Fruit fly (Drosophila melanogaster): ENCODE data around the gene CG6048.

CG6048 gene

DNA sequence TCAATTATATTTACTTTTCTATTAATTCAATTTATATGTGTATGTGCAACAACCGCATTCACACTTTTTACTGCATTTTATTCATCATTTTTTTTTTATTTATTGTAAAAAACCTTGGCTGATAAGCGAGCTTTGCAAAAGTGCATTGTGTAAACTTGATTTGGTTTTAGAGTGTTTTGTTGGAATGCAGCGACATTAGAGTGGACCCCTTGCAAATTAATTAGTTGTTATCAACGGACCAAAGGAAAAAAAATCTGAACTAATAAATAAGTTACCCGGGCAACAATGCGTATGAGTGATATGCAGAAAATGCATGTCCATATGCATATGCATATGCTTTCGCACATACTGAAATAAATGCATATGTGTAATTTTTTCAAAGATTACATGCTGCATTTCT, 31.4 kb upstream of the CG6048 start:
- no peak for TF ChIP-seq N (GFP tag; optimal IDR thresholded peaks at IDR 0.05)

DNA sequence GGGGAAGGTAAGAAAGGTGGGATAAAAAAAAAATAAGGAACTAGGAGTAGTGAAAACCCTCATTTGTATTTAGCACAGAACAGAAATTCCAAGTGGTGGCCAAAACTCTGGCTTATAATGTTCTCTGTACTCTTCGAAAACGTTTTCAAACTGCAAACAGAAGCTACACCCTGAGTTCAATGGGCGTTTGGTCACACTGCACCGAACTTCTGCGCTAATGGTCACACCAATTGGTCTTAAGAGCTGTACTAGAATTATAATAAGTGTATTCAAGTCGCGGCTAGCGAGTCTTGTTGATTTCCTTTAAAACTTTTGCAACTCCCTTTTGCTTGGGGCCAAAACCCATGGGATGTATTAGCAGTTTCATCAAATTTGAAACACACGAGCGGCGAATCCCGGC, 30.3 kb upstream of the CG6048 start:
- TF ChIP-seq OdsH (GFP tag; optimal IDR thresholded peaks at IDR 0.05) (no peak), usp (GFP tag; optimal IDR thresholded peaks at IDR 0.05) (no peak), pan (optimal IDR thresholded peaks at IDR 0.05) (no peak), GATAd (GFP tag; optimal IDR thresholded peaks at IDR 0.05) (no peak), woc (GFP tag; optimal IDR thresholded peaks at IDR 0.05) (no peak), lola (GFP tag; optimal IDR thresholded peaks at IDR 0.05) (no peak), psq (GFP tag; optimal IDR thresholded peaks at IDR 0.05) (no peak), jim (GFP tag; optimal IDR thresholded peaks at IDR 0.05) (no peak), dl (GFP tag; optimal IDR thresholded peaks at IDR 0.05; ENCODE audit: insufficient read depth in 1 of 2, partially characterized antibody in 2 of 2) (no peak), Rel (GFP tag; optimal IDR thresholded peaks at IDR 0.05) (no peak), Rel (tag; optimal IDR thresholded peaks at IDR 0.05) (no peak), Hnf4 (GFP tag; optimal IDR thresholded peaks at IDR 0.05) (no peak), Vsx2 (GFP tag; optimal IDR thresholded peaks at IDR 0.05; ENCODE audit: partially characterized antibody) (no peak), foxo (GFP tag; optimal IDR thresholded peaks at IDR 0.05) (no peak), N (GFP tag; optimal IDR thresholded peaks at IDR 0.05) (no peak)

DNA sequence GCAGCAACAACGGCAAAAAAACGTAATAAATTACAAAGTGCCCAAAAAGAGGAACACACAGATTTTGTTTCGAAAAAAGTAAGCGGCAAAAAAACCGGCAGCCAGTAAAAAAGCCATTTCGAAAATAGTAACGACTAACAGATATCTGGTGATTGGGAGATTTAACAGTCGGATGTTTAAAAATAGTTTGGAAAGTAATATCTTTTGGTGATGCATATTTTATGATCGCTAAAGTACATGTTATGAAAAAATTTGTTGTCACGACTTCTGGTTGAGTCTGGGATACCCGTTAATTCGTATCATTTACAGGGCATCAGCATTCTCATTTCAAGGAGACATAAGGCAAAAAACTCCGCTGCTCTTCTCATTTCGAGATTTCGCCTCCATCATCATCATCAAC, 29.2 kb upstream of the CG6048 start:
- TF ChIP-seq Hnf4 (GFP tag; optimal IDR thresholded peaks at IDR 0.05), result peak; percentile 64
- TF ChIP-seq sv (GFP tag; optimal IDR thresholded peaks at IDR 0.05), result no peak
- TF ChIP-seq Mio (GFP tag; optimal IDR thresholded peaks at IDR 0.05), result no peak
- TF ChIP-seq brk (GFP tag; optimal IDR thresholded peaks at IDR 0.05), result no peak
- peak in 1 of 2 experiments; percentile 81 for TF ChIP-seq foxo (GFP tag; optimal IDR thresholded peaks at IDR 0.05)
- peak; percentile 78 for TF ChIP-seq rgr (GFP tag; optimal IDR thresholded peaks at IDR 0.05)
- TF ChIP-seq pan (optimal IDR thresholded peaks at IDR 0.05), result no peak
- no peak for TF ChIP-seq GATAd (GFP tag; optimal IDR thresholded peaks at IDR 0.05)
- TF ChIP-seq Rel (GFP tag; optimal IDR thresholded peaks at IDR 0.05), result no peak
- peak; percentile 7 for TF ChIP-seq Rel (tag; optimal IDR thresholded peaks at IDR 0.05)
- no peak for TF ChIP-seq lola (GFP tag; optimal IDR thresholded peaks at IDR 0.05)
- TF ChIP-seq psq (GFP tag; optimal IDR thresholded peaks at IDR 0.05), result peak; percentile 65
- TF ChIP-seq CG9705 (GFP tag; optimal IDR thresholded peaks at IDR 0.05), result no peak
- TF ChIP-seq ey (GFP tag; optimal IDR thresholded peaks at IDR 0.05), result peak; percentile 78
- TF ChIP-seq jim (GFP tag; optimal IDR thresholded peaks at IDR 0.05), result no peak
- TF ChIP-seq dl (GFP tag; optimal IDR thresholded peaks at IDR 0.05; ENCODE audit: insufficient read depth in 1 of 2, partially characterized antibody in 2 of 2), result no peak
- TF ChIP-seq usp (GFP tag; optimal IDR thresholded peaks at IDR 0.05), result no peak
- peak; percentile 69 for TF ChIP-seq HLH106 (tag; optimal IDR thresholded peaks at IDR 0.05)
- peak; percentile 85 for TF ChIP-seq h (GFP tag; optimal IDR thresholded peaks at IDR 0.05)
- TF ChIP-seq woc (GFP tag; optimal IDR thresholded peaks at IDR 0.05), result peak; percentile 54
- TF ChIP-seq Hr83 (GFP tag; optimal IDR thresholded peaks at IDR 0.05; ENCODE audit: poor library complexity, severe bottlenecking), result no peak
- no peak for TF ChIP-seq Dif (GFP tag; optimal IDR thresholded peaks at IDR 0.05; ENCODE audit: partially characterized antibody)
- TF ChIP-seq Hr78 (GFP tag; optimal IDR thresholded peaks at IDR 0.05), result no peak
- TF ChIP-seq Vsx2 (GFP tag; optimal IDR thresholded peaks at IDR 0.05; ENCODE audit: partially characterized antibody), result no peak
- no peak for TF ChIP-seq CrebA (GFP tag; optimal IDR thresholded peaks at IDR 0.05; ENCODE audit: borderline replicate concordance)
- TF ChIP-seq Dfd (GFP tag; optimal IDR thresholded peaks at IDR 0.05), result no peak
- peak; percentile 78 for TF ChIP-seq br (GFP tag; optimal IDR thresholded peaks at IDR 0.05)
- TF ChIP-seq fru (GFP tag; optimal IDR thresholded peaks at IDR 0.05), result peak; percentile 80
- TF ChIP-seq Myc (optimal IDR thresholded peaks at IDR 0.05), result no peak
- TF ChIP-seq OdsH (GFP tag; optimal IDR thresholded peaks at IDR 0.05), result peak; percentile 63
- peak; percentile 49 for TF ChIP-seq CG32264 (GFP tag; optimal IDR thresholded peaks at IDR 0.05)
- TF ChIP-seq tai (GFP tag; optimal IDR thresholded peaks at IDR 0.05), result no peak
- TF ChIP-seq sage (GFP tag; optimal IDR thresholded peaks at IDR 0.05), result no peak
- no peak for TF ChIP-seq Jra (GFP tag; optimal IDR thresholded peaks at IDR 0.05)
- TF ChIP-seq N (GFP tag; optimal IDR thresholded peaks at IDR 0.05), result no peak
- TF ChIP-seq dsf (GFP tag; optimal IDR thresholded peaks at IDR 0.05; ENCODE audit: borderline replicate concordance), result no peak
- TF ChIP-seq Sp1 (GFP tag; optimal IDR thresholded peaks at IDR 0.05), result peak; percentile 55
- peak; percentile 42 for TF ChIP-seq dmrt93B (GFP tag; optimal IDR thresholded peaks at IDR 0.05)
- TF ChIP-seq Abd-B (GFP tag; optimal IDR thresholded peaks at IDR 0.05), result no peak

Data from whole organism, wandering third instar larva.